Fruit fly (Drosophila melanogaster): ENCODE data around the gene Irk3.

- TF ChIP-seq Xrp1 (GFP tag; IDR thresholded peaks at IDR 0.05) (no peak), CG10366 (GFP tag; IDR thresholded peaks at IDR 0.05) (no peak), odd (GFP tag; optimal IDR thresholded peaks at IDR 0.05) (no peak), CG13296 (GFP tag; optimal IDR thresholded peaks at IDR 0.05) (no peak), al (GFP tag; IDR thresholded peaks at IDR 0.05) (no peak)
These were observed 37.8 kb upstream of the Irk3 start for dm6 chr2L:18751337-18751736.

Data from whole organism, embryonic.